Worm (Caenorhabditis elegans): ENCODE measurements around the gene ddi-1.

ce11 chrIV:6480978-6481377 is 41.7 kb upstream of the ddi-1 start:
- TF ChIP-seq lsy-2 (tag; optimal IDR thresholded peaks at IDR 0.05) (no peak), nhr-19 (GFP tag; conservative IDR thresholded peaks at IDR 0.05) (peak; percentile 40), aly-2 (tag; optimal IDR thresholded peaks at IDR 0.05) (no peak), unc-30 (tag; optimal IDR thresholded peaks at IDR 0.05) (no peak), xbp-1 (tag; optimal IDR thresholded peaks at IDR 0.05) (no peak), ztf-4 (tag; optimal IDR thresholded peaks at IDR 0.05) (no peak)

Measured in whole organism, L1 larva.